Fruit fly (Drosophila melanogaster): ENCODE measurements around the gene CG1090.

The CG1090 gene

dm6 chr3R:4394654-4395581, 35.2 kb downstream of the CG1090 start (continued):
- TF ChIP-seq CG9215 (GFP tag; IDR thresholded peaks at IDR 0.05) = no peak; the same call in 1 of the 2 replicates
- peak; percentile 88 for TF ChIP-seq CG12659 (GFP tag; optimal IDR thresholded peaks at IDR 0.05)
- peak; percentile 75 for TF ChIP-seq Deaf1 (tag; optimal IDR thresholded peaks at IDR 0.05)
- TF ChIP-seq CG12104 (GFP tag; optimal IDR thresholded peaks at IDR 0.05) = peak; percentile 77
- peak; percentile 89 for TF ChIP-seq E2f1 (GFP tag; IDR thresholded peaks at IDR 0.05)
- TF ChIP-seq zen (tag; optimal IDR thresholded peaks at IDR 0.05) = peak; percentile 64
- TF ChIP-seq dmrt99B (tag; optimal IDR thresholded peaks at IDR 0.05) = peak; percentile 91
- TF ChIP-seq CG2116 (GFP tag; optimal IDR thresholded peaks at IDR 0.05) = peak; percentile 34
- TF ChIP-seq twi (tag; optimal IDR thresholded peaks at IDR 0.05) = peak; percentile 57
- no peak for TF ChIP-seq CG16813 (GFP tag; IDR thresholded peaks at IDR 0.05; ENCODE audit: partially characterized antibody)
- TF ChIP-seq CG3847 (GFP tag; IDR thresholded peaks at IDR 0.05) = peak; percentile 70
- TF ChIP-seq salm (tag; optimal IDR thresholded peaks at IDR 0.05) = peak; percentile 87
- TF ChIP-seq cad (GFP tag; optimal IDR thresholded peaks at IDR 0.05) = no peak
- TF ChIP-seq CrebB (tag; optimal IDR thresholded peaks at IDR 0.05) = peak; percentile 83
- TF ChIP-seq HLHmδ (GFP tag; optimal IDR thresholded peaks at IDR 0.05) = no peak
- no peak for TF ChIP-seq prd (optimal IDR thresholded peaks at IDR 0.05)
- peak; percentile 90 for TF ChIP-seq prd (GFP tag; IDR thresholded peaks at IDR 0.05)
- TF ChIP-seq ab (GFP tag; optimal IDR thresholded peaks at IDR 0.05) = peak; percentile 82
- peak; percentile 85 for TF ChIP-seq Rx (GFP tag; IDR thresholded peaks at IDR 0.05)
- TF ChIP-seq kay (GFP tag; optimal IDR thresholded peaks at IDR 0.05) = peak; percentile 76
- TF ChIP-seq ci (GFP tag; IDR thresholded peaks at IDR 0.05) = peak; percentile 93
- peak; percentile 90 for TF ChIP-seq grau (tag; optimal IDR thresholded peaks at IDR 0.05)
- no peak; the same call in 1 of the 2 replicates for TF ChIP-seq dimm (GFP tag; IDR thresholded peaks at IDR 0.05)
- peak; percentile 45 for TF ChIP-seq MTF-1 (GFP tag; optimal IDR thresholded peaks at IDR 0.05; ENCODE audit: borderline replicate concordance)
- no peak for TF ChIP-seq ato (GFP tag; IDR thresholded peaks at IDR 0.05; ENCODE audit: partially characterized antibody)
- TF ChIP-seq CG6765 (GFP tag; optimal IDR thresholded peaks at IDR 0.05) = peak; percentile 60
- TF ChIP-seq sob (GFP tag; IDR thresholded peaks at IDR 0.05) = peak; percentile 88
- TF ChIP-seq Hsf (GFP tag; optimal IDR thresholded peaks at IDR 0.05) = peak; percentile 91
- TF ChIP-seq CG10321 (GFP tag; IDR thresholded peaks at IDR 0.05) = peak; percentile 61; the same call in 1 of the 2 replicates
- peak; percentile 71 for TF ChIP-seq gsb (GFP tag; IDR thresholded peaks at IDR 0.05)
- peak; percentile 87 for TF ChIP-seq zfh1 (GFP tag; IDR thresholded peaks at IDR 0.05)
- peak in 1 of 2 experiments; percentile 49 for TF ChIP-seq crp (GFP tag; optimal IDR thresholded peaks at IDR 0.05)
- TF ChIP-seq nerfin-2 (GFP tag; IDR thresholded peaks at IDR 0.05; ENCODE audit: partially characterized antibody) = no peak
- TF ChIP-seq sima (GFP tag; optimal IDR thresholded peaks at IDR 0.05) = peak; percentile 14
- TF ChIP-seq al (GFP tag; IDR thresholded peaks at IDR 0.05) = peak; percentile 80; the same call in 1 of the 2 replicates
- peak; percentile 65 for TF ChIP-seq CG8359 (GFP tag; optimal IDR thresholded peaks at IDR 0.05; ENCODE audit: borderline replicate concordance)
- TF ChIP-seq CG4360 (GFP tag; IDR thresholded peaks at IDR 0.05) = no peak
- TF ChIP-seq CG5245 (GFP tag; optimal IDR thresholded peaks at IDR 0.05) = peak; percentile 71
- peak; percentile 74 for TF ChIP-seq CG11398 (GFP tag; optimal IDR thresholded peaks at IDR 0.05)
- no peak for TF ChIP-seq pan (optimal IDR thresholded peaks at IDR 0.05)
- peak in 1 of 2 experiments; percentile 90 for TF ChIP-seq pan (GFP tag; optimal IDR thresholded peaks at IDR 0.05 in 1 of 2, IDR thresholded peaks at IDR 0.05 in 1 of 2)
- peak; percentile 85 for TF ChIP-seq repo (GFP tag; optimal IDR thresholded peaks at IDR 0.05)
- peak; percentile 91 for TF ChIP-seq Ptx1 (GFP tag; IDR thresholded peaks at IDR 0.05)
- peak; percentile 91 for TF ChIP-seq CG10366 (GFP tag; IDR thresholded peaks at IDR 0.05)
- peak; percentile 90 for TF ChIP-seq Rfx (GFP tag; IDR thresholded peaks at IDR 0.05)
- 0 out of 2 replicates have a peak, but pooled peaks have one; percentile 13 for TF ChIP-seq Dip2 (GFP tag; IDR thresholded peaks at IDR 0.05)
- TF ChIP-seq sens-2 (GFP tag; IDR thresholded peaks at IDR 0.05) = peak; percentile 53; the same call in 1 of the 2 replicates
- no peak for TF ChIP-seq aop (GFP tag; IDR thresholded peaks at IDR 0.05)
- peak; percentile 90 for TF ChIP-seq unpg (GFP tag; optimal IDR thresholded peaks at IDR 0.05)

All from whole organism, embryonic.